Worm (Caenorhabditis elegans) whole organism, L1 larva: ENCODE measurements around the gene T26G10.3.

ENCODE experiments used
- C34B4.2 ChIP-seq: sonication (generic microtip); optimal IDR thresholded peaks from 2 replicates; lab custom pipeline; 2017; ENCODE audit warnings: mild to moderate bottlenecking, missing genetic modification characterization, missing compliant biosample characterization
- F16B12.6 ChIP-seq: fragments of 150-350 bp; optimal IDR thresholded peaks from 2 replicates; lab custom pipeline; 2014; ENCODE audit warnings: missing biosample characterization, missing genetic modification characterization
- aly-2 ChIP-seq: fragments of 150-350 bp; optimal IDR thresholded peaks from 2 replicates; lab custom pipeline; 2014; ENCODE audit warnings: missing biosample characterization, missing genetic modification characterization
- blmp-1 ChIP-seq: fragments of 150-350 bp; optimal IDR thresholded peaks from 2 replicates; lab custom pipeline; 2014; ENCODE audit warnings: missing biosample characterization, missing genetic modification characterization
- ceh-63 ChIP-seq: fragments of 200-800 bp; sonication (Bioruptor generic); optimal IDR thresholded peaks from 2 replicates; lab custom pipeline; 2018; ENCODE audit warnings: mild to moderate bottlenecking, missing genetic modification characterization, missing compliant biosample characterization
- ceh-8 ChIP-seq: fragments of 200-800 bp; sonication (Bioruptor generic); optimal IDR thresholded peaks from 2 replicates; lab custom pipeline; 2018; ENCODE audit warnings: mild to moderate bottlenecking, missing genetic modification characterization, moderate library complexity, missing compliant biosample characterization
- ceh-82 ChIP-seq, 3 experiments: fragments of 150-350 bp in 1 of 3; sonication (generic microtip) in 2 of 3; optimal IDR thresholded peaks; 2 replicates each; lab custom pipeline; 2014 to 2017; ENCODE audit warnings: missing biosample characterization in 3 of 3, missing genetic modification characterization in 3 of 3
- ces-1 ChIP-seq: fragments of 150-350 bp; optimal IDR thresholded peaks from 2 replicates; lab custom pipeline; 2014; ENCODE audit warnings: missing biosample characterization, missing genetic modification reagents, missing genetic modification characterization
- dsc-1 ChIP-seq: sonication (generic microtip); optimal IDR thresholded peaks from 2 replicates; lab custom pipeline; 2016; ENCODE audit warnings: mild to moderate bottlenecking, missing genetic modification characterization, missing compliant biosample characterization
- egl-27 ChIP-seq, 2 experiments: fragments of 150-350 bp in 1 of 2; sonication (generic microtip); optimal IDR thresholded peaks; 3 replicates each; lab custom pipeline; 2017 to 2018; ENCODE audit warnings: missing biosample characterization in 2 of 2, missing genetic modification characterization in 2 of 2, missing genetic modification reagents in 2 of 2
- elt-2 ChIP-seq: sonication (generic microtip); optimal IDR thresholded peaks from 2 replicates; lab custom pipeline; 2016; ENCODE audit warnings: missing genetic modification characterization, mild to moderate bottlenecking, inconsistent platforms, missing compliant biosample characterization, missing genetic modification reagents
- fkh-10 ChIP-seq: sonication (generic microtip); optimal IDR thresholded peaks from 2 replicates; lab custom pipeline; 2017; ENCODE audit warnings: missing biosample characterization, missing genetic modification reagents, missing genetic modification characterization
- fkh-8 ChIP-seq: sonication (generic microtip); optimal IDR thresholded peaks from 2 replicates; lab custom pipeline; 2016; ENCODE audit warnings: mild to moderate bottlenecking, missing genetic modification characterization, missing compliant biosample characterization
- fos-1 ChIP-seq: fragments of 150-350 bp; optimal IDR thresholded peaks from 2 replicates; lab custom pipeline; 2014; ENCODE audit warnings: missing biosample characterization, missing genetic modification characterization
- grh-1 ChIP-seq: fragments of 200-800 bp; sonication (Bioruptor generic); IDR thresholded peaks from 2 replicates; pipeline ENCODE4 v1.3.6; 2022; ENCODE audit warnings: missing genetic modification reagents, missing genetic modification characterization, missing compliant biosample characterization
- hlh-17 ChIP-seq: fragments of 200-800 bp; sonication (Bioruptor generic); optimal IDR thresholded peaks from 2 replicates; lab custom pipeline; 2018; ENCODE audit warnings: missing genetic modification characterization, mild to moderate bottlenecking, missing compliant biosample characterization, moderate library complexity, borderline replicate concordance
- irx-1 ChIP-seq: sonication (generic microtip); optimal IDR thresholded peaks from 2 replicates; lab custom pipeline; 2016; ENCODE audit warnings: missing genetic modification characterization, missing compliant biosample characterization
- lin-13 ChIP-seq: fragments of 150-350 bp; optimal IDR thresholded peaks from 2 replicates; lab custom pipeline; 2014; ENCODE audit warnings: missing biosample characterization, missing genetic modification reagents, missing genetic modification characterization
- lin-14 ChIP-seq: fragments of 200-800 bp; sonication (Bioruptor generic); optimal IDR thresholded peaks from 2 replicates; lab custom pipeline; 2018; ENCODE audit warnings: mild to moderate bottlenecking, missing genetic modification characterization, moderate library complexity, missing compliant biosample characterization
- lin-15B ChIP-seq: fragments of 150-350 bp; sonication (generic microtip); optimal IDR thresholded peaks from 3 replicates; lab custom pipeline; 2014; ENCODE audit warnings: missing biosample characterization, missing genetic modification characterization
- lin-35 ChIP-seq, 2 experiments: fragments of 150-350 bp; optimal IDR thresholded peaks; 2 replicates each; lab custom pipeline; 2014; ENCODE audit warnings: missing biosample characterization in 2 of 2, missing genetic modification characterization in 2 of 2, missing genetic modification reagents in 2 of 2
- lsy-2 ChIP-seq, 2 experiments: fragments of 150-350 bp; optimal IDR thresholded peaks; 2 replicates each; lab custom pipeline; 2014; ENCODE audit warnings: missing biosample characterization in 2 of 2, missing genetic modification characterization in 2 of 2
- mdl-1 ChIP-seq, 2 experiments: fragments of 150-350 bp; optimal IDR thresholded peaks; 2 replicates each; lab custom pipeline; 2014 to 2017; ENCODE audit warnings: missing biosample characterization in 2 of 2, missing genetic modification characterization in 2 of 2, inconsistent platforms in 1 of 2
- nhr-11 ChIP-seq: fragments of 150-350 bp; optimal IDR thresholded peaks from 2 replicates; lab custom pipeline; 2014; ENCODE audit warnings: missing biosample characterization, missing genetic modification characterization
- nhr-12 ChIP-seq: sonication (generic microtip); optimal IDR thresholded peaks from 2 replicates; lab custom pipeline; 2017; ENCODE audit warnings: missing biosample characterization, missing genetic modification characterization
- nhr-19 ChIP-seq: fragments of 200-800 bp; sonication (Bioruptor generic); conservative IDR thresholded peaks from 2 replicates; pipeline ENCODE4 v1.3.6; 2022; ENCODE audit warnings: missing genetic modification characterization, missing compliant biosample characterization
- nhr-28 ChIP-seq: fragments of 150-350 bp; optimal IDR thresholded peaks from 2 replicates; lab custom pipeline; 2014; ENCODE audit warnings: missing biosample characterization, missing genetic modification characterization
- nhr-47 ChIP-seq: sonication (generic microtip); optimal IDR thresholded peaks from 2 replicates; lab custom pipeline; 2016; ENCODE audit warnings: mild to moderate bottlenecking, missing genetic modification characterization, moderate library complexity, missing compliant biosample characterization
- nhr-71 ChIP-seq: sonication (generic microtip); optimal IDR thresholded peaks from 2 replicates; lab custom pipeline; 2016; ENCODE audit warnings: mild to moderate bottlenecking, missing genetic modification characterization, moderate library complexity, missing compliant biosample characterization
- nhr-77 ChIP-seq: fragments of 150-350 bp; optimal IDR thresholded peaks from 2 replicates; lab custom pipeline; 2014; ENCODE audit warnings: missing biosample characterization, missing genetic modification characterization
- nhr-90 ChIP-seq: sonication (generic microtip); optimal IDR thresholded peaks from 2 replicates; lab custom pipeline; 2016; ENCODE audit warnings: mild to moderate bottlenecking, missing genetic modification characterization, missing compliant biosample characterization; ENCODE audit not compliant: poor library complexity
- pag-3 ChIP-seq: sonication (generic microtip); optimal IDR thresholded peaks from 2 replicates; lab custom pipeline; 2017; ENCODE audit warnings: missing genetic modification characterization, mild to moderate bottlenecking, missing compliant biosample characterization, antibody characterized with exemption, borderline replicate concordance; ENCODE audit not compliant: insufficient read depth
- rnt-1 ChIP-seq: sonication (generic microtip); optimal IDR thresholded peaks from 2 replicates; lab custom pipeline; 2016; ENCODE audit warnings: mild to moderate bottlenecking, missing genetic modification characterization, moderate library complexity, missing compliant biosample characterization
- snpc-4 ChIP-seq: fragments of 150-350 bp; optimal IDR thresholded peaks from 2 replicates; lab custom pipeline; 2014; ENCODE audit warnings: missing biosample characterization, missing genetic modification characterization
- sox-4 ChIP-seq: sonication (generic microtip); optimal IDR thresholded peaks from 2 replicates; lab custom pipeline; 2016; ENCODE audit warnings: missing genetic modification characterization, missing compliant biosample characterization
- tbx-2 ChIP-seq: sonication (generic microtip); optimal IDR thresholded peaks from 2 replicates; lab custom pipeline; 2016; ENCODE audit warnings: missing genetic modification characterization, missing compliant biosample characterization
- vab-15 ChIP-seq: sonication (generic microtip); optimal IDR thresholded peaks from 2 replicates; lab custom pipeline; 2017; ENCODE audit warnings: missing genotype, mild to moderate bottlenecking, missing genetic modification characterization, missing compliant biosample characterization

The T26G10.3 gene

ce11 chrIII:9390007-9390406 lies 23.2 kb downstream of the T26G10.3 start, which contains the start of gene slc-17.2:
TSS of gene slc-17.2 (minus strand) at chrIII:9390107.
- TF ChIP-seq pag-3 (tag; lab: Kevin White, UChicago) (no peak), dsc-1 (tag; lab: Kevin White, UChicago) (no peak), ceh-82 (tag; optimal IDR thresholded peaks at IDR 0.05; lab: Kevin White, UChicago) (no peak), fkh-8 (tag; lab: Kevin White, UChicago) (peak; percentile 52), F16B12.6 (no peak), snpc-4 (no peak), lin-14 (GFP tag; lab: Kevin White, UChicago) (peak; percentile 18), fkh-10 (GFP tag; lab: Kevin White, UChicago) (peak; percentile 10)

ce11 chrIII:9385543-9385942 lies 27.7 kb downstream of the T26G10.3 start, which contains the start of gene C38C10.3:
TSS of gene C38C10.3 (minus strand) at chrIII:9385643.
- no peak for TF ChIP-seq fkh-8 (tag; lab: Kevin White, UChicago)
- no peak for TF ChIP-seq sox-4 (tag; lab: Kevin White, UChicago)
- TF ChIP-seq egl-27 (tag; optimal IDR thresholded peaks at IDR 0.05; lab: Kevin White, UChicago): no peak
- TF ChIP-seq fos-1: no peak
- no peak for TF ChIP-seq rnt-1 (tag; lab: Kevin White, UChicago)
- no peak for TF ChIP-seq nhr-19
- no peak for TF ChIP-seq lsy-2 (tag; optimal IDR thresholded peaks at IDR 0.05; lab: Kevin White, UChicago)
- TF ChIP-seq lin-14 (GFP tag; lab: Kevin White, UChicago): no peak
- no peak for TF ChIP-seq elt-2 (tag; lab: Kevin White, UChicago)
- TF ChIP-seq tbx-2: no peak
- TF ChIP-seq nhr-77 (tag; lab: Kevin White, UChicago): no peak

- no peak for TF ChIP-seq ceh-8 (GFP tag; lab: Kevin White, UChicago)
- TF ChIP-seq nhr-12: no peak
- TF ChIP-seq ceh-82 (tag; optimal IDR thresholded peaks at IDR 0.05; lab: Kevin White, UChicago): no peak
- TF ChIP-seq nhr-47 (tag; lab: Kevin White, UChicago): no peak
- TF ChIP-seq sox-4 (tag; lab: Kevin White, UChicago): no peak
- no peak for TF ChIP-seq grh-1 (GFP tag; lab: Robert Waterston, UW)
- TF ChIP-seq, all 84 proteins: peak for 0
Observed at ce11 chrIII:9383496-9383895, 29.7 kb downstream of the T26G10.3 start, which contains the start of gene tkr-1. TSS of gene tkr-1 (plus strand) at chrIII:9383796.

ce11 chrIII:9376701-9377100 lies 36.5 kb downstream of the T26G10.3 start:
- no peak for TF ChIP-seq vab-15 (tag; lab: Kevin White, UChicago)
- no peak for TF ChIP-seq blmp-1 (tag; lab: Kevin White, UChicago)
- no peak for TF ChIP-seq nhr-90
- no peak for TF ChIP-seq irx-1 (tag; lab: Kevin White, UChicago)
- no peak for TF ChIP-seq lsy-2 (tag; optimal IDR thresholded peaks at IDR 0.05; lab: Kevin White, UChicago)
- no peak for TF ChIP-seq ces-1 (GFP tag; lab: Kevin White, UChicago)
- no peak for TF ChIP-seq C34B4.2 (tag; lab: Kevin White, UChicago)
- no peak for TF ChIP-seq nhr-71 (tag; lab: Kevin White, UChicago)
- no peak for TF ChIP-seq nhr-11
- TF ChIP-seq nhr-28: no peak
- no peak for TF ChIP-seq mdl-1 (tag; optimal IDR thresholded peaks at IDR 0.05; lab: Kevin White, UChicago)
- no peak for TF ChIP-seq hlh-17 (GFP tag; lab: Kevin White, UChicago)
- TF ChIP-seq sox-4 (tag; lab: Kevin White, UChicago): no peak
- TF ChIP-seq ceh-63 (GFP tag; lab: Kevin White, UChicago): no peak
- no peak for TF ChIP-seq aly-2 (tag; lab: Kevin White, UChicago)
- no peak for TF ChIP-seq nhr-47 (tag; lab: Kevin White, UChicago)
- TF ChIP-seq lin-35 (GFP tag; optimal IDR thresholded peaks at IDR 0.05; lab: Kevin White, UChicago): no peak
- no peak for TF ChIP-seq lin-13
- no peak for TF ChIP-seq lin-15B (tag; lab: Kevin White, UChicago)
